Worm (Caenorhabditis elegans) whole organism, L3 larva: ENCODE measurements around the gene F52C6.2.
A peak's percentile ranks its signal among the peaks of the same experiment; 100 is the strongest.

ENCODE experiments used
- R02D3.7 ChIP-seq: fragments of 150-350 bp; optimal IDR thresholded peaks from 2 replicates; lab custom pipeline; 2014; ENCODE audit warnings: missing biosample characterization, missing genetic modification characterization
- aly-2 ChIP-seq: fragments of 150-350 bp; optimal IDR thresholded peaks from 2 replicates; lab custom pipeline; 2014; ENCODE audit warnings: missing biosample characterization, missing genetic modification characterization
- ama-1 ChIP-seq: fragments of 150-350 bp; optimal IDR thresholded peaks from 2 replicates; lab custom pipeline; 2018
- ceh-28 ChIP-seq: fragments of 150-350 bp; optimal IDR thresholded peaks from 2 replicates; lab custom pipeline; 2014; ENCODE audit warnings: missing biosample characterization, missing genetic modification reagents, missing genetic modification characterization
- ceh-82 ChIP-seq: fragments of 150-350 bp; optimal IDR thresholded peaks from 2 replicates; lab custom pipeline; 2014; ENCODE audit warnings: missing biosample characterization, missing genetic modification characterization
- daf-12 ChIP-seq: fragments of 150-350 bp; optimal IDR thresholded peaks from 2 replicates; lab custom pipeline; 2014; ENCODE audit warnings: missing biosample characterization, missing genetic modification reagents, missing genetic modification characterization
- egl-5 ChIP-seq: fragments of 150-350 bp; optimal IDR thresholded peaks from 2 replicates; lab custom pipeline; 2017; ENCODE audit warnings: missing biosample characterization, missing genetic modification reagents, missing genetic modification characterization, inconsistent platforms
- elt-2 ChIP-seq: sonication (generic microtip); optimal IDR thresholded peaks from 2 replicates; lab custom pipeline; 2016; ENCODE audit warnings: missing genetic modification reagents, mild to moderate bottlenecking, missing genetic modification characterization, missing compliant biosample characterization
- elt-3 ChIP-seq, 3 experiments: fragments of 150-350 bp in 1 of 3; sonication (generic microtip) in 2 of 3; optimal IDR thresholded peaks; 2 replicates in 2 of 3; 4 replicates in 1 of 3; lab custom pipeline; 2014 to 2017; ENCODE audit warnings: missing biosample characterization in 3 of 3, missing genetic modification characterization in 3 of 3
- eor-1 ChIP-seq, 2 experiments: fragments of 150-350 bp; optimal IDR thresholded peaks; 2 replicates each; lab custom pipeline; 2014 to 2018; ENCODE audit warnings: missing biosample characterization in 2 of 2, missing genetic modification characterization in 2 of 2
- fkh-10 ChIP-seq: sonication (generic microtip); optimal IDR thresholded peaks from 2 replicates; lab custom pipeline; 2017; ENCODE audit warnings: missing biosample characterization, missing genetic modification reagents, missing genetic modification characterization
- fkh-2 ChIP-seq: fragments of 150-350 bp; optimal IDR thresholded peaks from 2 replicates; lab custom pipeline; 2014; ENCODE audit warnings: missing biosample characterization, missing genetic modification reagents, missing genetic modification characterization
- fos-1 ChIP-seq: fragments of 150-350 bp; optimal IDR thresholded peaks from 2 replicates; lab custom pipeline; 2014; ENCODE audit warnings: missing biosample characterization, missing genetic modification characterization
- lin-15B ChIP-seq: fragments of 150-350 bp; optimal IDR thresholded peaks from 2 replicates; lab custom pipeline; 2014; ENCODE audit warnings: missing biosample characterization, missing genetic modification characterization
- lin-39 ChIP-seq: fragments of 150-350 bp; optimal IDR thresholded peaks from 2 replicates; lab custom pipeline; 2018; ENCODE audit warnings: missing biosample characterization, missing genetic modification reagents, missing genetic modification characterization
- lsy-12 ChIP-seq: sonication (generic microtip); optimal IDR thresholded peaks from 2 replicates; lab custom pipeline; 2016; ENCODE audit warnings: mild to moderate bottlenecking, missing genetic modification characterization, missing compliant biosample characterization
- mml-1 ChIP-seq: fragments of 150-350 bp; sonication (generic microtip); optimal IDR thresholded peaks from 3 replicates; lab custom pipeline; 2014; ENCODE audit warnings: missing biosample characterization, missing genetic modification characterization
- nfya-1 ChIP-seq: sonication (generic microtip); optimal IDR thresholded peaks from 2 replicates; lab custom pipeline; 2017; ENCODE audit warnings: missing genetic modification characterization, mild to moderate bottlenecking, missing compliant biosample characterization, antibody characterized with exemption, moderate library complexity; ENCODE audit not compliant: insufficient read depth
- nhr-11 ChIP-seq: fragments of 150-350 bp; optimal IDR thresholded peaks from 2 replicates; lab custom pipeline; 2014; ENCODE audit warnings: missing biosample characterization, missing genetic modification characterization
- nhr-12 ChIP-seq: fragments of 150-350 bp; optimal IDR thresholded peaks from 2 replicates; lab custom pipeline; 2014; ENCODE audit warnings: missing biosample characterization, missing genetic modification characterization
- nhr-237 ChIP-seq: fragments of 150-350 bp; optimal IDR thresholded peaks from 2 replicates; lab custom pipeline; 2014; ENCODE audit warnings: missing biosample characterization, missing genetic modification characterization
- nhr-25 ChIP-seq: sonication (generic microtip); optimal IDR thresholded peaks from 2 replicates; lab custom pipeline; 2017; ENCODE audit warnings: missing biosample characterization, missing genetic modification characterization
- nhr-28 ChIP-seq: fragments of 150-350 bp; optimal IDR thresholded peaks from 2 replicates; lab custom pipeline; 2014; ENCODE audit warnings: missing biosample characterization, missing genetic modification characterization
- nhr-76 ChIP-seq: fragments of 150-350 bp; sonication (generic microtip); optimal IDR thresholded peaks from 5 replicates; lab custom pipeline; 2014; ENCODE audit warnings: missing biosample characterization, missing genetic modification characterization
- nhr-77 ChIP-seq: fragments of 150-350 bp; optimal IDR thresholded peaks from 2 replicates; lab custom pipeline; 2014; ENCODE audit warnings: missing biosample characterization, missing genetic modification characterization
- pha-4 ChIP-seq: fragments of 150-350 bp; optimal IDR thresholded peaks from 2 replicates; lab custom pipeline; 2014; ENCODE audit warnings: missing biosample characterization, missing genetic modification reagents, missing genetic modification characterization
- pqm-1 ChIP-seq: fragments of 150-350 bp; optimal IDR thresholded peaks from 2 replicates; lab custom pipeline; 2017; ENCODE audit warnings: missing biosample characterization, missing genetic modification characterization, inconsistent platforms
- sea-2 ChIP-seq: fragments of 150-350 bp; sonication (generic microtip); optimal IDR thresholded peaks from 4 replicates; lab custom pipeline; 2014; ENCODE audit warnings: missing biosample characterization, missing genetic modification reagents, missing genetic modification characterization
- skn-1 ChIP-seq: fragments of 150-350 bp; optimal IDR thresholded peaks from 2 replicates; lab custom pipeline; 2014; ENCODE audit warnings: missing biosample characterization, missing genetic modification characterization
- tbx-2 ChIP-seq: sonication (generic microtip); optimal IDR thresholded peaks from 2 replicates; lab custom pipeline; 2016; ENCODE audit warnings: mild to moderate bottlenecking, missing genetic modification characterization, missing compliant biosample characterization
- unc-39 ChIP-seq: sonication (generic microtip); optimal IDR thresholded peaks from 4 replicates; lab custom pipeline; 2017; ENCODE audit warnings: missing biosample characterization, missing genetic modification characterization
- unc-62 ChIP-seq: fragments of 150-350 bp; sonication (generic microtip); optimal IDR thresholded peaks from 4 replicates; lab custom pipeline; 2014; ENCODE audit warnings: missing biosample characterization, missing genetic modification reagents, missing genetic modification characterization
- ztf-11 ChIP-seq: fragments of 150-350 bp; optimal IDR thresholded peaks from 2 replicates; lab custom pipeline; 2014; ENCODE audit warnings: missing biosample characterization, missing genetic modification characterization
- ztf-4 ChIP-seq: fragments of 150-350 bp; optimal IDR thresholded peaks from 2 replicates; lab custom pipeline; 2014; ENCODE audit warnings: missing biosample characterization, missing genetic modification characterization

F52C6.2 gene

ce11 chrII:1921018-1921417 is 5.2 kb upstream of the F52C6.2 start, which contains the start of gene bath-7:
bath-7 (minus strand) TSS chrII:1921118.
- TF ChIP-seq nhr-25 (tag; lab: Kevin White, UChicago) (no peak), fkh-10 (GFP tag; lab: Kevin White, UChicago) (no peak), egl-5 (no peak), aly-2 (no peak), elt-3 (tag; optimal IDR thresholded peaks at IDR 0.05; lab: Kevin White, UChicago) (no peak), nhr-237 (tag; lab: Kevin White, UChicago) (no peak), lsy-12 (tag; lab: Kevin White, UChicago) (no peak), ztf-4 (tag; lab: Kevin White, UChicago) (no peak), unc-39 (no peak), R02D3.7 (tag; lab: Kevin White, UChicago) (no peak), eor-1 (tag; optimal IDR thresholded peaks at IDR 0.05; lab: Kevin White, UChicago) (no peak), nhr-11 (tag; lab: Kevin White, UChicago) (no peak), elt-2 (tag; lab: Kevin White, UChicago) (no peak), pha-4 (tag; lab: Kevin White, UChicago) (no peak), ceh-82 (tag; lab: Kevin White, UChicago) (no peak), nhr-77 (no peak), ceh-28 (tag; lab: Kevin White, UChicago) (no peak), lin-39 (tag; lab: Kevin White, UChicago) (no peak)
- TF ChIP-seq, all 47 proteins: peak for 0

DNA sequence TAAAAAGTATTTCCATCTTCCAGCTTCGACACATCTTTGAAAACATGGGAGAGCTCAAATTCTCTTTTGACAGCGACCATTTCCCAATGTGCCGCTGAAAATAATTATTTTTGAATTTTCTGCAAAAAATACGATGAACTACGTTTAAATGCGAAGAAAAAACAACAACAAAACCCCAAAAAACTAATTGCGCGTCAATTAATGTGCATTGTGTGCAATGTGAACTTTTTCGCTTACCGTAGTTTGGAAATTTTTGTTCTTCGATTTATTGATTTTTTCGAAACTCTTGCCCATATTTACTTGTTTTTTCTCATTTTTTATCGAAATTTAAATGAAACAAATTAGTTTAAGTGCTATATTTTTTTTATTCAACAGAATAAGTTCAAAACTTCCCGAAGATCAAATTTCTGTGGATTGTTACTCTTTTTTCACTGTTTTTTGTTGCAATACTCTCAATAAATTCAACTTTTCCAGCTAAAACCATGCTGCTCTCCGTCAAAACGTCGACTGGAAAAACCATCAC is 3.5 kb upstream of the F52C6.2 start, which contains the start of the genes bath-2 and F52C6.4:
TSS of gene bath-2 (minus strand) at position 101 of the 523 bp plus-strand sequence.
TSS of gene F52C6.4 (plus strand) at position 473 of the 523 bp plus-strand sequence.
- TF ChIP-seq ztf-11 (tag; lab: Kevin White, UChicago) (no peak), aly-2 (no peak)

- TF ChIP-seq nhr-12 (tag; lab: Kevin White, UChicago) (no peak), elt-2 (tag; lab: Kevin White, UChicago) (no peak), lin-15B (tag; lab: Kevin White, UChicago) (no peak), aly-2 (no peak), nhr-76 (no peak), daf-12 (tag; lab: Kevin White, UChicago) (no peak), ztf-4 (tag; lab: Kevin White, UChicago) (no peak)
Observed at ce11 chrII:1924459-1924858, 1.8 kb upstream of the F52C6.2 start, which contains the start of gene F52C6.3. F52C6.3 (plus strand) TSS chrII:1924759.

DNA sequence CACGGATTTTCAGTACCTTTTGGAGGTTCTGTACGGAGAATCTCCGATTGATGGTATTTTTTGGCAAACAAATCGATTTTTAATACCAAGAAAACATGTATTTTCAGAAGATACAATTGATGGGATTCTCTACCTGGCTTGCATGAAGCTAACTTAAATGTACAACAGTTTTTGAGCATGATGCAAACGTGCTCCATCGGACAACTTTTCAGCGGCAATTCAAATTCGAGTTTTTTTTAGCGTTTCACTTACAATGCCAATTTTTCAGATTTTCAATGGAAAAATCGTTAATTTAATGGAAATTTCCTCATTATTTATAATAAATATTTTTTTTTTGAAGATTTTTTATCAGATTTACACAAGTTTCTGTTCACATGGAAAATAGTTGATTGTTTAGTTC is 2.3 kb downstream of the F52C6.2 start:
- no peak for TF ChIP-seq daf-12 (tag; lab: Kevin White, UChicago)
- no peak for TF ChIP-seq fkh-2 (tag; lab: Kevin White, UChicago)
- no peak for TF ChIP-seq fos-1
- no peak for TF ChIP-seq sea-2 (GFP tag; lab: Kevin White, UChicago)
- TF ChIP-seq egl-5 = no peak
- no peak for TF ChIP-seq ztf-4 (tag; lab: Kevin White, UChicago)
- TF ChIP-seq skn-1 (tag; lab: Kevin White, UChicago) = no peak
- TF ChIP-seq eor-1 (tag; optimal IDR thresholded peaks at IDR 0.05; lab: Kevin White, UChicago) = no peak
- TF ChIP-seq unc-62 (GFP tag; lab: Kevin White, UChicago) = no peak
- TF ChIP-seq ama-1 (lab: Kevin White, UChicago) = no peak
- TF ChIP-seq ztf-11 (tag; lab: Kevin White, UChicago) = no peak
- TF ChIP-seq pqm-1 = no peak
- TF ChIP-seq mml-1 (tag; lab: Kevin White, UChicago) = no peak
- no peak for TF ChIP-seq nhr-11 (tag; lab: Kevin White, UChicago)
- no peak for TF ChIP-seq nhr-237 (tag; lab: Kevin White, UChicago)
- TF ChIP-seq nfya-1 (tag; lab: Kevin White, UChicago) = no peak
- no peak for TF ChIP-seq nhr-28 (tag; lab: Kevin White, UChicago)

DNA sequence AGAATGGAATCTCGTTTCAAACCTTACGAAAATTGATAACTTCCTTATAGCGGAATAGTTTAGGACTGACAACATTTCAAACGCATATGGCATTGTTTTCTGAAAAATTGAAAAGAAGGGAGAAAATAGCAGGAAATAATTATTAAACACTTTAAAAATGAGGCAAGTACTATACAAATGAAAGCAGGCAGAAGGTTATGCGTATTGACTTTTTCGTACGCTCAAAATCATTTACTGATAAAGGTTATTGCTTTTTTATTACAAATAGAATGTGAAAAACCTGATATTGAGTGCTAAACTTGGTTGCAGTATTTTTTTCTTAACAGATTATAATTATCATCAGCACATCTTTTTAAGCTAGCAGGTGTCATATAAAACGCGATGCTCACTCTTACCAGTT is 13.4 kb downstream of the F52C6.2 start, which contains the start of gene ZK250.13:
TSS of gene ZK250.13 (minus strand) at position 101 of the 400 bp plus-strand sequence.
- TF ChIP-seq daf-12 (tag; lab: Kevin White, UChicago) (no peak), elt-2 (tag; lab: Kevin White, UChicago) (peak; percentile 65), tbx-2 (no peak)
